Worm (Caenorhabditis elegans): Measurements from ENCODE around the gene F58F12.2.

DNA sequence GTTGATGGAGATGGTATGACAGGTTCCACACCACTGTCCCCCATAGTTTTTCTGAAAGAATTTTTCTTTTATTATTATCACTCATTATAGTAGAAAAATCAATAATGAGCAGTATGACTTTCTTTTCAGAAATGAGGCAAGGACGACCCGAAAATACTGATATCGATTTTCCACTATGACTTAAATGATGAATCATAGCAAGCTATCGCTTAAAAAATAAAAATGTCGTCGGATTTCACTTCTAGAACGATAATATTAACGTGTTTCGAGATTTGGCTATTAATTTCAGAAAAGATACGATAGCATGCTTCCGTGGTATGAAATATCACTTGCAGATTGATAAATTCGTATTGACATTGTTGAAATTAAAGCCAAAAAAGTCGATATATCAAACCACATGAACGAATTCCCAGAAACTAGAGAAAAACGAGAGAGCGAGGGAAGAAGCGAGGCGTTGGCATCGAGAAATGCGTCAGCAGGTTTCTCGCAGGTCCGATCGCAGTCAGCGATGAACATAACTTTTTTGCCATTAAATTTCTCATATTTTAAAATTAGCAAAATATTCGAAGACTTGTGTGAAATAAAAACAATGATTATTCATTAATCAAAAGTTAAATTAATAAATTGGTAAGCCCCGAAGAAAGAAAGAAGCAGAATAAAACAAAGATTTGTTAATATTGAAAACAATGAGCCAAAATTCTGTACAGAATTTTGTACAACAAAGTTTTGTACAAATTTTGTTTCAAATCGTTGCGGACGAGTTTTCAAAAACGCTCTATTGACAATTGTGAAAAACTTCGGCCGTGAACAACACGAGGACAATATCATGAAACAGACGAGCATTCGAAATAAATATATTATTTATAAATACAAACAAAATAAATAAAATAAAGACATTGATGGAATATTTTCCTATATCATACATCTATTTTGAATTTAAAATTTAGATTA, 32.2 kb downstream of the F58F12.2 start, which contains the start of gene C32D5.11:
- TF ChIP-seq fax-1 (tag; optimal IDR thresholded peaks at IDR 0.05): no peak
- no peak for TF ChIP-seq ceh-45 (GFP tag; IDR thresholded peaks at IDR 0.05)
- no peak for TF ChIP-seq sox-4 (tag; optimal IDR thresholded peaks at IDR 0.05)
- TF ChIP-seq ceh-2 (tag; optimal IDR thresholded peaks at IDR 0.05): no peak
- no peak for TF ChIP-seq ahr-1 (tag; optimal IDR thresholded peaks at IDR 0.05)
- no peak for TF ChIP-seq ceh-22 (tag; optimal IDR thresholded peaks at IDR 0.05)
- no peak for TF ChIP-seq tbx-7 (tag; optimal IDR thresholded peaks at IDR 0.05)
- TF ChIP-seq ama-1 (optimal IDR thresholded peaks at IDR 0.05): no peak
- no peak for TF ChIP-seq odd-2 (tag; optimal IDR thresholded peaks at IDR 0.05)
- peak; percentile 38 for TF ChIP-seq hlh-30 (tag; optimal IDR thresholded peaks at IDR 0.05; ENCODE audit: insufficient read depth)
- no peak for TF ChIP-seq che-1 (tag; optimal IDR thresholded peaks at IDR 0.05)
- TF ChIP-seq dmd-4 (tag; optimal IDR thresholded peaks at IDR 0.05; ENCODE audit: borderline replicate concordance): no peak

Data from whole organism, late embryonic.